Worm (Caenorhabditis elegans) whole organism, young adult: Measurements from ENCODE around the gene clec-29.
A peak's percentile ranks its signal among the peaks of the same experiment; 100 is the strongest.

ENCODE experiments used
- B0336.3 ChIP-seq: fragments of 200-800 bp; sonication (Bioruptor generic); IDR thresholded peaks from 2 replicates; pipeline ENCODE4 v1.3.6; 2022; ENCODE audit warnings: missing genetic modification characterization, missing compliant biosample characterization
- F22D6.2 ChIP-seq: sonication (generic microtip); optimal IDR thresholded peaks from 2 replicates; lab custom pipeline; 2016; ENCODE audit warnings: mild to moderate bottlenecking, missing genetic modification characterization, missing compliant biosample characterization
- F57C9.4 ChIP-seq: sonication (generic microtip); optimal IDR thresholded peaks from 2 replicates; lab custom pipeline; 2017; ENCODE audit warnings: mild to moderate bottlenecking, missing genetic modification characterization, missing compliant biosample characterization
- K11D2.4 ChIP-seq: fragments of 200-800 bp; sonication (Bioruptor generic); IDR thresholded peaks from 2 replicates; pipeline ENCODE4 v1.3.6; 2022; ENCODE audit warnings: missing genetic modification reagents, missing genetic modification characterization, missing compliant biosample characterization
- T07F8.4 ChIP-seq: sonication (generic microtip); optimal IDR thresholded peaks from 2 replicates; lab custom pipeline; 2016; ENCODE audit warnings: mild to moderate bottlenecking, missing genetic modification characterization, moderate library complexity, missing compliant biosample characterization
- T26A5.8 ChIP-seq: sonication (generic microtip); optimal IDR thresholded peaks from 2 replicates; lab custom pipeline; 2016; ENCODE audit warnings: missing genetic modification characterization, missing compliant biosample characterization
- Y53G8AR.9 ChIP-seq: fragments of 200-800 bp; sonication (Bioruptor generic); conservative IDR thresholded peaks from 2 replicates; pipeline ENCODE4 v1.3.6; 2022; ENCODE audit warnings: missing genetic modification reagents, missing genetic modification characterization, missing compliant biosample characterization
- Y67H2A.10 ChIP-seq: fragments of 200-800 bp; sonication (Bioruptor generic); conservative IDR thresholded peaks from 2 replicates; pipeline ENCODE4 v1.3.6; 2022; ENCODE audit warnings: missing genetic modification reagents, missing genetic modification characterization, missing compliant biosample characterization
- ama-1 ChIP-seq, 3 experiments: fragments of 150-350 bp in 1 of 3; sonication (generic microtip) in 2 of 3; optimal IDR thresholded peaks; 2 replicates each; lab custom pipeline; 2014 to 2018; ENCODE audit warnings: missing biosample characterization in 2 of 3, missing genetic modification characterization in 2 of 3, missing genetic modification reagents in 2 of 3
- athp-1 ChIP-seq: sonication (generic microtip); optimal IDR thresholded peaks from 2 replicates; lab custom pipeline; 2017; ENCODE audit warnings: mild to moderate bottlenecking, missing genetic modification characterization, missing compliant biosample characterization
- bed-1 ChIP-seq: fragments of 200-800 bp; sonication (Bioruptor generic); IDR thresholded peaks from 2 replicates; pipeline ENCODE4 v1.3.6; 2022; ENCODE audit warnings: missing genetic modification reagents, missing genetic modification characterization, missing compliant biosample characterization
- ceh-79 ChIP-seq: sonication (generic microtip); optimal IDR thresholded peaks from 2 replicates; lab custom pipeline; 2017; ENCODE audit warnings: mild to moderate bottlenecking, missing genetic modification characterization, missing compliant biosample characterization
- ceh-91 ChIP-seq: fragments of 200-800 bp; sonication (Bioruptor generic); IDR thresholded peaks from 2 replicates; pipeline ENCODE4 v1.3.6; 2022; ENCODE audit warnings: missing genetic modification reagents, missing genetic modification characterization, missing compliant biosample characterization
- chd-7 ChIP-seq: sonication (generic microtip); optimal IDR thresholded peaks from 2 replicates; lab custom pipeline; 2016; ENCODE audit warnings: mild to moderate bottlenecking, missing genetic modification characterization, moderate library complexity, missing compliant biosample characterization
- fkh-3 ChIP-seq: sonication (generic microtip); optimal IDR thresholded peaks from 2 replicates; lab custom pipeline; 2016; ENCODE audit warnings: mild to moderate bottlenecking, missing genetic modification characterization, missing compliant biosample characterization
- hlh-12 ChIP-seq: sonication (generic microtip); optimal IDR thresholded peaks from 2 replicates; lab custom pipeline; 2016; ENCODE audit warnings: missing genetic modification characterization, missing compliant biosample characterization
- hlh-26 ChIP-seq: fragments of 200-800 bp; sonication (Bioruptor generic); conservative IDR thresholded peaks from 2 replicates; pipeline ENCODE4 v1.3.6; 2022; ENCODE audit warnings: missing genetic modification reagents, missing genetic modification characterization, missing compliant biosample characterization
- lin-26 ChIP-seq: fragments of 200-800 bp; sonication (Bioruptor generic); IDR thresholded peaks from 2 replicates; pipeline ENCODE4 v1.3.6; 2022; ENCODE audit warnings: missing genetic modification reagents, missing genetic modification characterization, missing compliant biosample characterization
- lin-35 ChIP-seq, 3 experiments: fragments of 150-350 bp in 2 of 3; sonication (generic microtip) in 1 of 3; optimal IDR thresholded peaks; 2 replicates each; lab custom pipeline; 2014 to 2018; ENCODE audit warnings: missing biosample characterization in 3 of 3, missing genetic modification characterization in 3 of 3, missing genetic modification reagents in 3 of 3
- lin-54 ChIP-seq: fragments of 200-800 bp; sonication (Bioruptor generic); optimal IDR thresholded peaks from 2 replicates; lab custom pipeline; 2018; ENCODE audit warnings: mild to moderate bottlenecking, missing genetic modification characterization, missing compliant biosample characterization
- lsy-27 ChIP-seq: sonication (generic microtip); optimal IDR thresholded peaks from 2 replicates; lab custom pipeline; 2017; ENCODE audit warnings: missing genetic modification characterization, mild to moderate bottlenecking, missing compliant biosample characterization, antibody characterized with exemption, missing genotype, borderline replicate concordance; ENCODE audit not compliant: insufficient read depth
- madf-10 ChIP-seq: sonication (generic microtip); optimal IDR thresholded peaks from 2 replicates; lab custom pipeline; 2016; ENCODE audit warnings: mild to moderate bottlenecking, missing genetic modification characterization, missing compliant biosample characterization
- madf-3 ChIP-seq: fragments of 200-800 bp; sonication (Bioruptor generic); IDR thresholded peaks from 2 replicates; pipeline ENCODE4 v1.3.6; 2022; ENCODE audit warnings: missing genetic modification reagents, missing genetic modification characterization, missing compliant biosample characterization
- mel-28 ChIP-seq: sonication (generic microtip); optimal IDR thresholded peaks from 2 replicates; lab custom pipeline; 2016; ENCODE audit warnings: borderline replicate concordance, mild to moderate bottlenecking, missing genetic modification characterization, missing compliant biosample characterization
- mes-4 ChIP-seq: sonication (generic microtip); optimal IDR thresholded peaks from 2 replicates; lab custom pipeline; 2016; ENCODE audit warnings: missing genotype, missing genetic modification characterization, missing compliant biosample characterization
- nfya-2 ChIP-seq: fragments of 200-800 bp; sonication (Bioruptor generic); IDR thresholded peaks from 2 replicates; pipeline ENCODE4 v1.3.6; 2022; ENCODE audit warnings: missing genetic modification reagents, missing genetic modification characterization, missing compliant biosample characterization
- nhr-120 ChIP-seq: fragments of 200-800 bp; sonication (Bioruptor generic); IDR thresholded peaks from 2 replicates; pipeline ENCODE4 v1.3.6; 2022; ENCODE audit warnings: missing genetic modification characterization, missing compliant biosample characterization
- nhr-179 ChIP-seq: sonication (generic microtip); optimal IDR thresholded peaks from 2 replicates; lab custom pipeline; 2016; ENCODE audit warnings: mild to moderate bottlenecking, missing genetic modification characterization, missing compliant biosample characterization
- pbrm-1 ChIP-seq: fragments of 200-800 bp; sonication (Bioruptor generic); IDR thresholded peaks from 2 replicates; pipeline ENCODE4 v1.3.6; 2022; ENCODE audit warnings: missing genetic modification reagents, missing genetic modification characterization, missing compliant biosample characterization
- rec-8 ChIP-seq, 2 experiments: sonication (generic microtip); optimal IDR thresholded peaks; 2 replicates each; lab custom pipeline; 2016; ENCODE audit warnings: mild to moderate bottlenecking in 2 of 2, missing genetic modification characterization in 2 of 2, missing genetic modification reagents in 2 of 2, missing genotype in 2 of 2, missing biosample characterization in 1 of 2, missing compliant biosample characterization in 1 of 2, moderate library complexity in 1 of 2
- repo-1 ChIP-seq: sonication (generic microtip); optimal IDR thresholded peaks from 2 replicates; lab custom pipeline; 2017; ENCODE audit warnings: mild to moderate bottlenecking, missing genetic modification characterization, missing compliant biosample characterization
- sdz-38 ChIP-seq: sonication (generic microtip); optimal IDR thresholded peaks from 2 replicates; lab custom pipeline; 2016; ENCODE audit warnings: missing genotype, missing genetic modification characterization, missing compliant biosample characterization
- snpc-3.4 ChIP-seq: sonication (generic microtip); optimal IDR thresholded peaks from 2 replicates; lab custom pipeline; 2017; ENCODE audit warnings: missing genetic modification characterization, mild to moderate bottlenecking, missing compliant biosample characterization, antibody characterized with exemption, moderate library complexity, missing genotype, missing genetic modification reagents
- tbx-9 ChIP-seq: sonication (generic microtip); optimal IDR thresholded peaks from 2 replicates; lab custom pipeline; 2016; ENCODE audit warnings: borderline replicate concordance, missing genetic modification characterization, inconsistent platforms, missing compliant biosample characterization
- unc-62 ChIP-seq: fragments of 150-350 bp; optimal IDR thresholded peaks from 2 replicates; lab custom pipeline; 2014; ENCODE audit warnings: missing biosample characterization, missing genetic modification reagents, missing genetic modification characterization
- xnd-1 ChIP-seq: sonication (generic microtip); optimal IDR thresholded peaks from 2 replicates; lab custom pipeline; 2016; ENCODE audit warnings: missing genotype, missing genetic modification reagents, missing genetic modification characterization, missing compliant biosample characterization
- zfh-2 ChIP-seq: fragments of 200-800 bp; sonication (Bioruptor generic); conservative IDR thresholded peaks from 2 replicates; pipeline ENCODE4 v1.3.6; 2022; ENCODE audit warnings: missing genetic modification reagents, missing genetic modification characterization, missing compliant biosample characterization
- ztf-18 ChIP-seq: sonication (generic microtip); optimal IDR thresholded peaks from 2 replicates; lab custom pipeline; 2016; ENCODE audit warnings: missing genotype, mild to moderate bottlenecking, missing genetic modification characterization, missing compliant biosample characterization
- ztf-22 ChIP-seq: fragments of 200-800 bp; sonication (Bioruptor generic); optimal IDR thresholded peaks from 2 replicates; lab custom pipeline; 2018; ENCODE audit warnings: mild to moderate bottlenecking, missing genetic modification characterization, moderate library complexity, missing compliant biosample characterization

Gene clec-29

DNA sequence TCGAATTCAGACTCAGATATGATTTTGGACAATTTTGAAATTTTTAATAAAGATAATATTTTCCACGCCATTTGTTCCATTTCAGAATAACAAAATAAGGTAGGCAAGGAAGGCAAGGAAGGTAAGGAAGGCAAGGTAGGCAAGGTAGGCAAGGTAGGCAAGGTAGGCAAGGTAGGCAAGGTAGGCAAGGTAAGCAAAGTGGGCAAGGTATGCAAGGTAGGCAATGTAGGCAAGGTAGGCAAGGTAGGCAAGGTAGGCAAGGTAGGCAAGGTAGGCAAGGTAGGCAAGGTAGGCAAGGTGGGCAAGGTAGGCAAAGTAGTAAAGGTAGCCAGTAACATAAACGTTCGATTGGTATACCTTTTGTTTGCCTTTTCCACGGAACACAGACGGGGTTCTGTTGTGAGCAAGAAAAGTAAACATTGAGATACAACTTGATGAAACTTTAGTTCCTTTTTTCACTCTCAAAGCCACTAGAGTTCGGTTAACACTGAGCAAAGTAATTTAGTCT, 39.2 kb downstream of the clec-29 start, which contains the start of gene Y70C5C.1:
Y70C5C.1 (plus strand) TSS at position 458 of the 508 bp plus-strand sequence.
- TF ChIP-seq hlh-26 (GFP tag; lab: Robert Waterston, UW) = no peak
- no peak for TF ChIP-seq lin-54
- TF ChIP-seq mes-4 = no peak
- no peak for TF ChIP-seq tbx-9
- TF ChIP-seq ztf-18 (tag; lab: Kevin White, UChicago) = no peak
- TF ChIP-seq madf-3 (GFP tag; lab: Robert Waterston, UW) = 0 out of 2 replicates have a peak, but pooled peaks have one; percentile 7
- no peak for TF ChIP-seq nfya-2 (GFP tag; lab: Robert Waterston, UW)
- TF ChIP-seq Y67H2A.10 (GFP tag; lab: Robert Waterston, UW) = no peak

DNA sequence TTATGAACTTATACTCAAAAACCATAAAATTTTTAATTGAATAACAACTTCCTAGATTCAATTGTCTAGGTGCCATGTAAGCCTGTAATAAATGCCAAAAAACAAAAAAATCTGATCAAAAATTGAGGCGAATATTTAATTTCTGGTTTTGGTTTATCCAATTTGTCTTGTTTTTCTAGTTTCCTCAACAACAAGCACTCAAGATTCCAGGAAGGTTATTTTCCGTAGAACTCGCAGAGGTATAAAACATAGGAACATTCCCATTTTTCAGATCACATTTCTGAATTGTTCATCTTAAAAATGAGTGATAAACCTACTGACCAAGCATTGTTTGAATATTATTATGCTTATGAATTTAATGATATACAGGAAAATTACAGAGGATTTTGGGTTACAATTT, 41.8 kb downstream of the clec-29 start, which contains the start of gene srw-41:
srw-41 (plus strand) TSS at position 301 of the 400 bp plus-strand sequence.
- TF ChIP-seq tbx-9 = no peak
- no peak for TF ChIP-seq lin-26 (GFP tag; lab: Robert Waterston, UW)
- no peak for TF ChIP-seq ceh-79
- TF ChIP-seq Y53G8AR.9 (GFP tag; lab: Robert Waterston, UW) = no peak
- TF ChIP-seq lin-54 = no peak
- no peak for TF ChIP-seq nfya-2 (GFP tag; lab: Robert Waterston, UW)
- no peak for TF ChIP-seq nhr-179 (tag; lab: Kevin White, UChicago)
- no peak for TF ChIP-seq nhr-120
- no peak for TF ChIP-seq sdz-38 (tag; lab: Kevin White, UChicago)
- no peak for TF ChIP-seq T26A5.8 (tag; lab: Kevin White, UChicago)
- no peak for TF ChIP-seq unc-62 (GFP tag; lab: Kevin White, UChicago)
- no peak for TF ChIP-seq B0336.3 (GFP tag; lab: Robert Waterston, UW)
- no peak for TF ChIP-seq zfh-2 (GFP tag; lab: Robert Waterston, UW)
- TF ChIP-seq hlh-26 (GFP tag; lab: Robert Waterston, UW) = no peak
- no peak for TF ChIP-seq hlh-12
- TF ChIP-seq madf-3 (GFP tag; lab: Robert Waterston, UW) = no peak
- TF ChIP-seq athp-1 = no peak
- no peak for TF ChIP-seq rec-8 (tag; optimal IDR thresholded peaks at IDR 0.05; lab: Kevin White, UChicago)
- no peak for TF ChIP-seq mel-28 (tag; lab: Kevin White, UChicago)

DNA sequence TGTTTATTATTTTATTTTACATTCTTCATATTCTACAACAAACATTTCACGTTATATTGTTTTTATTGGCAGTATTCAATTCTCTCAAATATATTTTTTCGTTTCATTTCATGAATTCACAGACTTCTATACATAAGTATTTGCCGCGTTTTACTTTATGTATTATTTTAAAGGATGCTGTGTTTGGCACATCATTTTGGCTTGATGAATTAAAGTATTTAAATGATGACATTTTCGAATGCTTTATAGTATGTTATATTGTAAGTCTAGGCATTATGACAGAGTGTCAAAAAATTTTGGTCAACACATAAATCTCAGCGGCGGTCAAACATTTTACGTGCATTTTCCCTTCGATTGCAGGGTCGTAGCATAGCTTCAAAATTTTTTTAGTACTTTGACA, 43.5 kb downstream of the clec-29 start:
- TF ChIP-seq repo-1 (no peak), T07F8.4 (tag; lab: Kevin White, UChicago) (no peak), ama-1 (optimal IDR thresholded peaks at IDR 0.05; lab: Kevin White, UChicago) (no peak), ama-1 (GFP tag; optimal IDR thresholded peaks at IDR 0.05; lab: Kevin White, UChicago) (no peak), lsy-27 (tag; lab: Kevin White, UChicago) (no peak), mel-28 (tag; lab: Kevin White, UChicago) (no peak), snpc-3.4 (no peak), ceh-91 (GFP tag; lab: Robert Waterston, UW) (no peak), pbrm-1 (GFP tag; lab: Robert Waterston, UW) (no peak), chd-7 (tag; lab: Kevin White, UChicago) (no peak), bed-1 (GFP tag; lab: Robert Waterston, UW) (no peak), F22D6.2 (tag; lab: Kevin White, UChicago) (no peak), xnd-1 (tag; lab: Kevin White, UChicago) (no peak), T26A5.8 (tag; lab: Kevin White, UChicago) (no peak), F57C9.4 (tag; lab: Kevin White, UChicago) (no peak), ztf-22 (GFP tag; lab: Kevin White, UChicago) (no peak), fkh-3 (tag; lab: Kevin White, UChicago) (no peak), lin-35 (GFP tag; optimal IDR thresholded peaks at IDR 0.05; lab: Kevin White, UChicago) (no peak), nhr-179 (tag; lab: Kevin White, UChicago) (no peak), madf-10 (tag; lab: Kevin White, UChicago) (no peak), K11D2.4 (GFP tag; lab: Robert Waterston, UW) (no peak)
